Worm (Caenorhabditis elegans) whole organism, L3 larva: ENCODE results near the gene sec-10.

ENCODE experiments used
- R02D3.7 ChIP-seq: fragments of 150-350 bp; optimal IDR thresholded peaks from 2 replicates; lab custom pipeline; 2014; ENCODE audit warnings: missing biosample characterization, missing genetic modification characterization
- aly-2 ChIP-seq: fragments of 150-350 bp; optimal IDR thresholded peaks from 2 replicates; lab custom pipeline; 2014; ENCODE audit warnings: missing biosample characterization, missing genetic modification characterization
- ama-1 ChIP-seq: fragments of 150-350 bp; optimal IDR thresholded peaks from 2 replicates; lab custom pipeline; 2018
- ceh-28 ChIP-seq: fragments of 150-350 bp; optimal IDR thresholded peaks from 2 replicates; lab custom pipeline; 2014; ENCODE audit warnings: missing biosample characterization, missing genetic modification reagents, missing genetic modification characterization
- ceh-82 ChIP-seq: fragments of 150-350 bp; optimal IDR thresholded peaks from 2 replicates; lab custom pipeline; 2014; ENCODE audit warnings: missing biosample characterization, missing genetic modification characterization
- ceh-9 ChIP-seq: sonication (generic microtip); optimal IDR thresholded peaks from 2 replicates; lab custom pipeline; 2018; ENCODE audit warnings: missing biosample characterization, missing genetic modification characterization
- daf-12 ChIP-seq: fragments of 150-350 bp; optimal IDR thresholded peaks from 2 replicates; lab custom pipeline; 2014; ENCODE audit warnings: missing biosample characterization, missing genetic modification reagents, missing genetic modification characterization
- egl-5 ChIP-seq: fragments of 150-350 bp; optimal IDR thresholded peaks from 2 replicates; lab custom pipeline; 2017; ENCODE audit warnings: missing biosample characterization, missing genetic modification reagents, missing genetic modification characterization, inconsistent platforms
- elt-1 ChIP-seq: fragments of 150-350 bp; optimal IDR thresholded peaks from 2 replicates; lab custom pipeline; 2014; ENCODE audit warnings: missing biosample characterization, missing genetic modification characterization
- elt-2 ChIP-seq: sonication (generic microtip); optimal IDR thresholded peaks from 2 replicates; lab custom pipeline; 2016; ENCODE audit warnings: missing genetic modification reagents, mild to moderate bottlenecking, missing genetic modification characterization, missing compliant biosample characterization
- elt-3 ChIP-seq, 3 experiments: fragments of 150-350 bp in 1 of 3; sonication (generic microtip) in 2 of 3; optimal IDR thresholded peaks; 2 replicates in 2 of 3; 4 replicates in 1 of 3; lab custom pipeline; 2014 to 2017; ENCODE audit warnings: missing biosample characterization in 3 of 3, missing genetic modification characterization in 3 of 3
- eor-1 ChIP-seq, 2 experiments: fragments of 150-350 bp; optimal IDR thresholded peaks; 2 replicates each; lab custom pipeline; 2014 to 2018; ENCODE audit warnings: missing biosample characterization in 2 of 2, missing genetic modification characterization in 2 of 2
- fos-1 ChIP-seq: fragments of 150-350 bp; optimal IDR thresholded peaks from 2 replicates; lab custom pipeline; 2014; ENCODE audit warnings: missing biosample characterization, missing genetic modification characterization
- hmg-11 ChIP-seq: sonication (generic microtip); optimal IDR thresholded peaks from 2 replicates; lab custom pipeline; 2016; ENCODE audit warnings: missing genetic modification characterization, missing compliant biosample characterization
- jun-1 ChIP-seq: fragments of 150-350 bp; optimal IDR thresholded peaks from 2 replicates; lab custom pipeline; 2014; ENCODE audit warnings: missing biosample characterization, missing genetic modification reagents, missing genetic modification characterization
- lin-15B ChIP-seq: fragments of 150-350 bp; optimal IDR thresholded peaks from 2 replicates; lab custom pipeline; 2014; ENCODE audit warnings: missing biosample characterization, missing genetic modification characterization
- lin-39 ChIP-seq: fragments of 150-350 bp; optimal IDR thresholded peaks from 2 replicates; lab custom pipeline; 2018; ENCODE audit warnings: missing biosample characterization, missing genetic modification reagents, missing genetic modification characterization
- lsy-12 ChIP-seq: sonication (generic microtip); optimal IDR thresholded peaks from 2 replicates; lab custom pipeline; 2016; ENCODE audit warnings: mild to moderate bottlenecking, missing genetic modification characterization, missing compliant biosample characterization
- mdl-1 ChIP-seq: fragments of 150-350 bp; optimal IDR thresholded peaks from 2 replicates; lab custom pipeline; 2014; ENCODE audit warnings: missing biosample characterization, missing genetic modification characterization
- mml-1 ChIP-seq: fragments of 150-350 bp; sonication (generic microtip); optimal IDR thresholded peaks from 3 replicates; lab custom pipeline; 2014; ENCODE audit warnings: missing biosample characterization, missing genetic modification characterization
- nhr-11 ChIP-seq: fragments of 150-350 bp; optimal IDR thresholded peaks from 2 replicates; lab custom pipeline; 2014; ENCODE audit warnings: missing biosample characterization, missing genetic modification characterization
- nhr-23 ChIP-seq: fragments of 150-350 bp; optimal IDR thresholded peaks from 2 replicates; lab custom pipeline; 2014; ENCODE audit warnings: missing biosample characterization, missing genetic modification reagents, missing genetic modification characterization
- nhr-237 ChIP-seq: fragments of 150-350 bp; optimal IDR thresholded peaks from 2 replicates; lab custom pipeline; 2014; ENCODE audit warnings: missing biosample characterization, missing genetic modification characterization
- nhr-25 ChIP-seq: sonication (generic microtip); optimal IDR thresholded peaks from 2 replicates; lab custom pipeline; 2017; ENCODE audit warnings: missing biosample characterization, missing genetic modification characterization
- nhr-28 ChIP-seq: fragments of 150-350 bp; optimal IDR thresholded peaks from 2 replicates; lab custom pipeline; 2014; ENCODE audit warnings: missing biosample characterization, missing genetic modification characterization
- nhr-67 ChIP-seq: fragments of 150-350 bp; optimal IDR thresholded peaks from 2 replicates; lab custom pipeline; 2014; ENCODE audit warnings: missing biosample characterization, missing genetic modification characterization
- nhr-76 ChIP-seq: fragments of 150-350 bp; sonication (generic microtip); optimal IDR thresholded peaks from 5 replicates; lab custom pipeline; 2014; ENCODE audit warnings: missing biosample characterization, missing genetic modification characterization
- pha-4 ChIP-seq: fragments of 150-350 bp; optimal IDR thresholded peaks from 2 replicates; lab custom pipeline; 2014; ENCODE audit warnings: missing biosample characterization, missing genetic modification reagents, missing genetic modification characterization
- pqm-1 ChIP-seq: fragments of 150-350 bp; optimal IDR thresholded peaks from 2 replicates; lab custom pipeline; 2017; ENCODE audit warnings: missing biosample characterization, missing genetic modification characterization, inconsistent platforms
- sea-2 ChIP-seq: fragments of 150-350 bp; sonication (generic microtip); optimal IDR thresholded peaks from 4 replicates; lab custom pipeline; 2014; ENCODE audit warnings: missing biosample characterization, missing genetic modification reagents, missing genetic modification characterization
- skn-1 ChIP-seq: fragments of 150-350 bp; optimal IDR thresholded peaks from 2 replicates; lab custom pipeline; 2014; ENCODE audit warnings: missing biosample characterization, missing genetic modification characterization
- snpc-4 ChIP-seq: fragments of 150-350 bp; optimal IDR thresholded peaks from 2 replicates; lab custom pipeline; 2014; ENCODE audit warnings: missing biosample characterization, missing genetic modification characterization
- unc-39 ChIP-seq: sonication (generic microtip); optimal IDR thresholded peaks from 4 replicates; lab custom pipeline; 2017; ENCODE audit warnings: missing biosample characterization, missing genetic modification characterization
- unc-62 ChIP-seq: fragments of 150-350 bp; sonication (generic microtip); optimal IDR thresholded peaks from 4 replicates; lab custom pipeline; 2014; ENCODE audit warnings: missing biosample characterization, missing genetic modification reagents, missing genetic modification characterization
- zag-1 ChIP-seq: fragments of 150-350 bp; optimal IDR thresholded peaks from 2 replicates; lab custom pipeline; 2014; ENCODE audit warnings: missing biosample characterization, missing genetic modification characterization
- ztf-11 ChIP-seq: fragments of 150-350 bp; optimal IDR thresholded peaks from 2 replicates; lab custom pipeline; 2014; ENCODE audit warnings: missing biosample characterization, missing genetic modification characterization

Gene sec-10

DNA sequence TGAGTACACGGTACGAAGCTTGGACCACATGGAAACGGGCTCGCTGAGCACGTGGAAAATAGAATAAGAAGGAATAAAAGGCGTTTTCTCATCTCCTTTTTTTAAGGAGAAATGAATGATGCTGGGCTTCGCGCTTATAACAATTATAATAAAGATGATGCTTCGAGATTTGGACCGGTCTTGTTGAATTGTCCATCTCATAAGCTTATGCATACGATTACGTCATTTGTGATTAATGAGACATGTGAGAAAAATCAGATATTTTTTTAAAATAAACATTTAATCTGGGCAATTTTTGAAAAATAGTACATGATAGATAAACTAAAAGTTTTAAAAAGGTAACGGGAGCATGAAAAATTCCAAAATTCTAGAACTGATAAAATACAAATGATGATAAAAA, 25.1 kb downstream of the sec-10 start, which contains the start of gene C46A5.4:
Gene C46A5.4, minus strand, starts transcription at position 101 of the 400 bp plus-strand sequence.
- no peak for TF ChIP-seq unc-39 (tag; lab: Kevin White, UChicago)
- no peak for TF ChIP-seq mdl-1 (tag; lab: Kevin White, UChicago)
- no peak for TF ChIP-seq nhr-11 (tag; lab: Kevin White, UChicago)
- TF ChIP-seq egl-5 (tag; lab: Kevin White, UChicago): no peak
- TF ChIP-seq elt-1: no peak
- no peak for TF ChIP-seq zag-1
- no peak for TF ChIP-seq ama-1
- no peak for TF ChIP-seq ceh-28 (tag; lab: Kevin White, UChicago)
- no peak for TF ChIP-seq daf-12 (tag; lab: Kevin White, UChicago)
- TF ChIP-seq ztf-11: no peak
- no peak for TF ChIP-seq nhr-76 (tag; lab: Kevin White, UChicago)
- TF ChIP-seq skn-1: no peak
- no peak for TF ChIP-seq mml-1
- no peak for TF ChIP-seq unc-62 (GFP tag; lab: Kevin White, UChicago)
- TF ChIP-seq lsy-12 (tag; lab: Kevin White, UChicago): no peak
- TF ChIP-seq ceh-82 (tag; lab: Kevin White, UChicago): no peak
- no peak for TF ChIP-seq lin-39 (tag; lab: Kevin White, UChicago)
- no peak for TF ChIP-seq aly-2 (tag; lab: Kevin White, UChicago)
- no peak for TF ChIP-seq nhr-237 (tag; lab: Kevin White, UChicago)

DNA sequence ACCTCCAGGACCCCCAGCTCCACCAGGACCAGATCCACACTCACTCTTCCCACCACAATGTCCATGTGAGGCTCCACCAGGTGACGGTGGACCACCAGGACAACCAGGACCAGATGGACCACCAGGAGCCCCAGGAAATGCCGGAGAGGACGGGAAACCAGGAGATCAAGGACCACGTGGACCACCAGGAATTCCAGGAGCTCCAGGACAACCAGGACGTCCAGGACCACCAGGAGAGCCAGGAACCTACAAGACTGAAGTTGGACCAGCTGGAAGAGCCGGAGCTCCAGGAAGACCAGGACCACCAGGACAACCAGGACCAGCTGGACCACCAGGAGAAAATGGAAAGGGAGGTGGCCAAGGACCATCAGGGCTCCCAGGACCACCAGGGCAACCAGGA, 28.2 kb downstream of the sec-10 start:
- TF ChIP-seq elt-1 (no peak), unc-39 (tag; lab: Kevin White, UChicago) (no peak), sea-2 (GFP tag; lab: Kevin White, UChicago) (no peak), ceh-9 (tag; lab: Kevin White, UChicago) (no peak), ceh-82 (tag; lab: Kevin White, UChicago) (no peak), elt-2 (tag; lab: Kevin White, UChicago) (no peak), mml-1 (no peak), nhr-25 (no peak), lsy-12 (tag; lab: Kevin White, UChicago) (no peak), unc-62 (GFP tag; lab: Kevin White, UChicago) (no peak), ztf-11 (no peak), nhr-67 (tag; lab: Kevin White, UChicago) (no peak), nhr-23 (tag; lab: Kevin White, UChicago) (no peak), snpc-4 (tag; lab: Kevin White, UChicago) (no peak)

DNA sequence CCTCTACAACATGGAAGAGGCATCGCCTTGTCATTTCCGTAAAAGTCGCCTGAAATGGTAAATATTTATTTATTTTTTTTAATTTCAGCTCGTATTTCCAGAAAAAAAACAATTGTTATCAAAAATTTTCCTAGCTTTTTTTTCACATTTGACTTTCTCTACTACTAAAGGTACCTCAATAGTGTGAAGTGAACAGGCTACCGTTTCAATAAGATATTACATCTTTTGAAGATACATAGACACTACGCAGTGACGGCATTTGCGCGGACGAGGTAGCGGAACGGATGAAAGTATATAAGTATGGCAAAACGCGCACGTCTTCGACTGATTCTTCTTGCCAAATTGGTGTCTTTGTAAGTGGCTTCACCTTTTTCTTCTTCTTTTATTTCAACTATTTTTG, 29.2 kb downstream of the sec-10 start, which contains the start of gene col-14:
Gene col-14, plus strand, starts transcription at position 301 of the 400 bp plus-strand sequence.
- no peak for TF ChIP-seq daf-12 (tag; lab: Kevin White, UChicago)
- peak; percentile 16 for TF ChIP-seq nhr-25

DNA sequence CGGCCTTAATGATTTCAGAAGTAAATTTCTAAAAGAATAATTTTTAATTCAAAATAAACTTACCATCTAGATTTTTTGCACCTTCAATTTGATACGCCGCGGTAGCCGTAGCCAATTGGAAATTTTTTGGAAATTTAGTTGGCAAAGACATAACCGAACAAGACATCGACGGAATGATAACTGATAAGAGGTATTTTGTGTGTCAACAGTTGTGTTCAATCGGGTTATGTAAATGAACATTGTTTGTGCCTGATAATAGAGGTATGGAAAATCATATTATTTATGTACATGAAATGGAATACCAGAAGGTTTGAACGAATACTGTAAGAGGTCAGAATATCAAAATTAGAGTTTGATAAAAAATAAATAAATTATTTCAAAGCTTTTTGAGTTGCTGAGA, 34.5 kb downstream of the sec-10 start, which contains the start of gene klo-1:
Gene klo-1, minus strand, starts transcription at position 388 of the 400 bp plus-strand sequence.
- peak; percentile 88 for TF ChIP-seq elt-2 (tag; lab: Kevin White, UChicago)
- TF ChIP-seq ceh-9 (tag; lab: Kevin White, UChicago): no peak
- no peak for TF ChIP-seq eor-1 (tag; optimal IDR thresholded peaks at IDR 0.05; lab: Kevin White, UChicago)
- TF ChIP-seq pqm-1 (tag; lab: Kevin White, UChicago): peak; percentile 52

DNA sequence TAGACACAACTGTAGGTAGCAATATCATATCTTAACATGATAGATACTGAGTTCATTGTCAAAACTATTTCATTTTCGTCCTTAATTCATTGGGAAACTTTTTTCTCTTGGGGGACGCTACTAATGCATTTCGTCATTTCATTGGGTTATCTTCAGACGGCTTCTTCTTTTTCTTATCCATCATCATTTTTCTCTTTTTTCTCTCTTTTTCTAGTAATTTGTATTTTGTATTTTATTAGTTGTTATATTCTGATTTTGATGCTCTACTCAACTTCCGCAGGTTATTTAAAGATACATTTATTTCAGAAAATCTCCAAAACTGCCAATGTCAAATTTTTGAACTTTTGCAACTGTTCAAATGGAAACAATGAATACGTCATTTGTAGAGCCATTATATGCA, 38.8 kb downstream of the sec-10 start, which contains the start of gene npr-35:
Gene npr-35, plus strand, starts transcription at position 301 of the 400 bp plus-strand sequence.
- no peak for TF ChIP-seq ceh-82 (tag; lab: Kevin White, UChicago)
- TF ChIP-seq R02D3.7 (tag; lab: Kevin White, UChicago): no peak
- no peak for TF ChIP-seq fos-1 (tag; lab: Kevin White, UChicago)
- no peak for TF ChIP-seq skn-1
- no peak for TF ChIP-seq unc-62 (GFP tag; lab: Kevin White, UChicago)
- TF ChIP-seq lin-15B (tag; lab: Kevin White, UChicago): no peak
- TF ChIP-seq lsy-12 (tag; lab: Kevin White, UChicago): no peak
- TF ChIP-seq pha-4 (tag; lab: Kevin White, UChicago): no peak
- no peak for TF ChIP-seq hmg-11 (tag; lab: Kevin White, UChicago)
- no peak for TF ChIP-seq zag-1
- TF ChIP-seq ama-1: no peak
- no peak for TF ChIP-seq ceh-9 (tag; lab: Kevin White, UChicago)
- no peak for TF ChIP-seq mdl-1 (tag; lab: Kevin White, UChicago)
- no peak for TF ChIP-seq jun-1 (tag; lab: Kevin White, UChicago)
- no peak for TF ChIP-seq elt-3 (tag; optimal IDR thresholded peaks at IDR 0.05; lab: Kevin White, UChicago)
- TF ChIP-seq elt-1: no peak
- TF ChIP-seq lin-39 (tag; lab: Kevin White, UChicago): no peak
- TF ChIP-seq nhr-28 (tag; lab: Kevin White, UChicago): no peak
